Worm (Caenorhabditis elegans) whole organism, L4 larva: ENCODE results near the gene edg-1.

Source experiments
- F10B5.3 ChIP-seq: sonication (generic microtip); optimal IDR thresholded peaks from 2 replicates; lab custom pipeline; 2016; ENCODE audit warnings: mild to moderate bottlenecking, missing genetic modification characterization, missing compliant biosample characterization
- F26F4.8 ChIP-seq: fragments of 200-800 bp; sonication (Bioruptor generic); conservative IDR thresholded peaks from 2 replicates; pipeline ENCODE4 v1.3.6; 2022; ENCODE audit warnings: missing genetic modification characterization, missing compliant biosample characterization
- R02D3.7 ChIP-seq: fragments of 150-350 bp; sonication (generic microtip); optimal IDR thresholded peaks from 3 replicates; lab custom pipeline; 2014; ENCODE audit warnings: missing biosample characterization, missing genetic modification characterization
- T26A8.4 ChIP-seq: fragments of 200-800 bp; sonication (Bioruptor generic); IDR thresholded peaks from 2 replicates; pipeline ENCODE4 v1.3.6; 2022; ENCODE audit warnings: missing genetic modification characterization, missing compliant biosample characterization
- Y5F2A.4 ChIP-seq: fragments of 200-800 bp; sonication (Bioruptor generic); optimal IDR thresholded peaks from 2 replicates; lab custom pipeline; 2018; ENCODE audit warnings: mild to moderate bottlenecking, missing genetic modification characterization, missing compliant biosample characterization
- aha-1 ChIP-seq: fragments of 150-350 bp; peaks from one replicate; lab custom pipeline; 2014; ENCODE audit warnings: missing biosample characterization, missing genetic modification characterization
- ama-1 ChIP-seq: fragments of 150-350 bp; optimal IDR thresholded peaks from 2 replicates; lab custom pipeline; 2014; ENCODE audit warnings: inconsistent platforms, mixed read lengths
- arid-1 ChIP-seq: fragments of 200-800 bp; sonication (Bioruptor generic); conservative IDR thresholded peaks from 2 replicates; pipeline ENCODE4 v1.3.6; 2022; ENCODE audit warnings: missing genetic modification reagents, missing genetic modification characterization, missing compliant biosample characterization
- attf-4 ChIP-seq: sonication (generic microtip); optimal IDR thresholded peaks from 3 replicates; lab custom pipeline; 2017; ENCODE audit warnings: missing biosample characterization, missing genetic modification characterization
- ceh-32 ChIP-seq: sonication (generic microtip); optimal IDR thresholded peaks from 2 replicates; lab custom pipeline; 2016; ENCODE audit warnings: mild to moderate bottlenecking, missing genetic modification characterization, missing compliant biosample characterization; ENCODE audit not compliant: poor library complexity
- ceh-44 ChIP-seq: fragments of 200-800 bp; sonication (Bioruptor generic); IDR thresholded peaks from 2 replicates; pipeline ENCODE4 v1.3.6; 2022; ENCODE audit warnings: missing genetic modification reagents, missing genetic modification characterization, missing compliant biosample characterization
- ces-1 ChIP-seq: fragments of 150-350 bp; sonication (generic microtip); optimal IDR thresholded peaks from 4 replicates; lab custom pipeline; 2014; ENCODE audit warnings: missing biosample characterization, missing genetic modification reagents, missing genetic modification characterization
- cey-2 ChIP-seq: sonication (generic microtip); optimal IDR thresholded peaks from 3 replicates; lab custom pipeline; 2017; ENCODE audit warnings: missing genetic modification characterization, mild to moderate bottlenecking, missing compliant biosample characterization, antibody characterized with exemption, borderline replicate concordance; ENCODE audit not compliant: insufficient read depth
- dmd-6 ChIP-seq: fragments of 200-800 bp; sonication (Bioruptor generic); IDR thresholded peaks from 2 replicates; pipeline ENCODE4 v1.3.6; 2022; ENCODE audit warnings: missing genetic modification reagents, missing genetic modification characterization, missing compliant biosample characterization
- dmd-9 ChIP-seq: fragments of 200-800 bp; sonication (Bioruptor generic); IDR thresholded peaks from 2 replicates; pipeline ENCODE4 v1.3.6; 2022; ENCODE audit warnings: missing genetic modification reagents, missing genetic modification characterization, missing compliant biosample characterization
- egl-43 ChIP-seq: fragments of 200-800 bp; sonication (Bioruptor generic); IDR thresholded peaks from 2 replicates; pipeline ENCODE4 v1.3.6; 2022; ENCODE audit warnings: missing genetic modification reagents, missing genetic modification characterization, missing compliant biosample characterization
- fos-1 ChIP-seq: fragments of 150-350 bp; optimal IDR thresholded peaks from 2 replicates; lab custom pipeline; 2014; ENCODE audit warnings: missing biosample characterization, missing genetic modification characterization
- hif-1 ChIP-seq, 2 experiments: sonication (generic microtip); optimal IDR thresholded peaks; 2 replicates each; lab custom pipeline; 2016 to 2017; ENCODE audit warnings: missing compliant biosample characterization in 2 of 2, missing genetic modification characterization in 2 of 2, missing genetic modification reagents in 2 of 2, missing genotype in 2 of 2, mild to moderate bottlenecking in 1 of 2
- jun-1 ChIP-seq: fragments of 150-350 bp; optimal IDR thresholded peaks from 2 replicates; lab custom pipeline; 2014; ENCODE audit warnings: missing biosample characterization, missing genetic modification reagents, missing genetic modification characterization
- lim-7 ChIP-seq: fragments of 200-800 bp; sonication (Bioruptor generic); IDR thresholded peaks from 2 replicates; pipeline ENCODE4 v1.3.6; 2022; ENCODE audit warnings: missing genetic modification characterization, missing compliant biosample characterization
- lin-13 ChIP-seq: fragments of 150-350 bp; optimal IDR thresholded peaks from 2 replicates; lab custom pipeline; 2014; ENCODE audit warnings: missing biosample characterization, missing genetic modification reagents, missing genetic modification characterization
- lsy-2 ChIP-seq, 2 experiments: fragments of 150-350 bp in 1 of 2; sonication (generic microtip) in 1 of 2; optimal IDR thresholded peaks; 2 replicates each; lab custom pipeline; 2014 to 2017; ENCODE audit warnings: missing biosample characterization in 2 of 2, missing genetic modification characterization in 2 of 2
- madf-5 ChIP-seq, 2 experiments: fragments of 200-800 bp; sonication (Bioruptor generic); IDR thresholded peaks; 2 replicates each; pipeline ENCODE4 v1.3.6; 2022; ENCODE audit warnings: missing compliant biosample characterization in 2 of 2, missing genetic modification characterization in 2 of 2
- mdl-1 ChIP-seq, 2 experiments: fragments of 150-350 bp in 1 of 2; sonication (generic microtip) in 1 of 2; optimal IDR thresholded peaks; 2 replicates each; lab custom pipeline; 2014 to 2017; ENCODE audit warnings: missing biosample characterization in 2 of 2, missing genetic modification characterization in 2 of 2
- mep-1 ChIP-seq: fragments of 150-350 bp; sonication (generic microtip); optimal IDR thresholded peaks from 3 replicates; lab custom pipeline; 2014; ENCODE audit warnings: missing biosample characterization, missing genetic modification characterization
- mes-2 ChIP-seq: sonication (generic microtip); optimal IDR thresholded peaks from 2 replicates; lab custom pipeline; 2016; ENCODE audit warnings: missing genotype, mild to moderate bottlenecking, missing genetic modification characterization, missing compliant biosample characterization; ENCODE audit not compliant: poor library complexity, severe bottlenecking
- mxl-2 ChIP-seq: fragments of 200-800 bp; sonication (Bioruptor generic); conservative IDR thresholded peaks from 2 replicates; pipeline ENCODE4 v1.3.6; 2022; ENCODE audit warnings: missing genetic modification reagents, missing genetic modification characterization, missing compliant biosample characterization
- mxl-3 ChIP-seq: fragments of 200-800 bp; sonication (Bioruptor generic); optimal IDR thresholded peaks from 2 replicates; lab custom pipeline; 2018; ENCODE audit warnings: mild to moderate bottlenecking, missing genetic modification characterization, missing compliant biosample characterization
- nhr-10 ChIP-seq: fragments of 150-350 bp; optimal IDR thresholded peaks from 2 replicates; lab custom pipeline; 2014; ENCODE audit warnings: missing biosample characterization, missing genetic modification characterization
- nhr-11 ChIP-seq: fragments of 150-350 bp; optimal IDR thresholded peaks from 2 replicates; lab custom pipeline; 2014; ENCODE audit warnings: missing biosample characterization, missing genetic modification characterization
- nhr-42 ChIP-seq: fragments of 200-800 bp; sonication (Bioruptor generic); IDR thresholded peaks from 2 replicates; pipeline ENCODE4 v1.3.6; 2022; ENCODE audit warnings: missing genetic modification characterization, missing compliant biosample characterization
- nhr-6 ChIP-seq: fragments of 150-350 bp; optimal IDR thresholded peaks from 2 replicates; lab custom pipeline; 2014; ENCODE audit warnings: missing biosample characterization, missing genetic modification characterization
- nhr-76 ChIP-seq: fragments of 150-350 bp; optimal IDR thresholded peaks from 2 replicates; lab custom pipeline; 2014; ENCODE audit warnings: missing biosample characterization, missing genetic modification characterization
- pha-4 ChIP-seq, 2 experiments: fragments of 150-350 bp in 1 of 2; fragments of 200-800 bp in 1 of 2; sonication (Bioruptor generic) in 1 of 2; IDR thresholded peaks in 1 of 2; optimal IDR thresholded peaks in 1 of 2; 2 replicates each; pipeline versions ENCODE4 v1.3.6 to Lab custom; 2014 to 2022; ENCODE audit warnings: missing genetic modification characterization in 2 of 2, missing genetic modification reagents in 2 of 2, missing biosample characterization in 1 of 2, missing compliant biosample characterization in 1 of 2
- php-3 ChIP-seq: fragments of 200-800 bp; sonication (Bioruptor generic); IDR thresholded peaks from 2 replicates; pipeline ENCODE4 v1.3.6; 2022; ENCODE audit warnings: missing genetic modification reagents, missing genetic modification characterization, missing compliant biosample characterization
- pqm-1 ChIP-seq: sonication (generic microtip); optimal IDR thresholded peaks from 2 replicates; lab custom pipeline; 2017; ENCODE audit warnings: missing biosample characterization, missing genetic modification characterization
- skn-1 ChIP-seq: fragments of 150-350 bp; optimal IDR thresholded peaks from 2 replicates; lab custom pipeline; 2014; ENCODE audit warnings: missing biosample characterization, missing genetic modification characterization
- spr-1 ChIP-seq: sonication (generic microtip); optimal IDR thresholded peaks from 2 replicates; lab custom pipeline; 2016; ENCODE audit warnings: mild to moderate bottlenecking, missing genetic modification characterization, missing compliant biosample characterization
- spr-3 ChIP-seq: fragments of 200-800 bp; sonication (Bioruptor generic); optimal IDR thresholded peaks from 2 replicates; lab custom pipeline; 2018; ENCODE audit warnings: mild to moderate bottlenecking, missing genetic modification characterization, missing compliant biosample characterization
- tra-1 ChIP-seq: fragments of 200-800 bp; sonication (Bioruptor generic); IDR thresholded peaks from 2 replicates; pipeline ENCODE4 v1.3.6; 2022; ENCODE audit warnings: missing genetic modification reagents, missing genetic modification characterization, missing compliant biosample characterization
- unc-130 ChIP-seq: sonication (generic microtip); optimal IDR thresholded peaks from 2 replicates; lab custom pipeline; 2016; ENCODE audit warnings: missing genetic modification reagents, missing genetic modification characterization, missing compliant biosample characterization
- unc-39 ChIP-seq: sonication (generic microtip); optimal IDR thresholded peaks from 2 replicates; lab custom pipeline; 2017; ENCODE audit warnings: missing biosample characterization, missing genetic modification characterization
- unc-62 ChIP-seq, 3 experiments: fragments of 150-350 bp in 1 of 3; sonication (generic microtip); optimal IDR thresholded peaks in 2 of 3; peaks in 1 of 3; 1 replicate in 1 of 3; 2 replicates in 2 of 3; lab custom pipeline; 2014 to 2017; ENCODE audit warnings: missing biosample characterization in 3 of 3, missing genetic modification characterization in 3 of 3, missing genetic modification reagents in 3 of 3, missing genotype in 1 of 3
- vab-7 ChIP-seq: fragments of 200-800 bp; sonication (Bioruptor generic); IDR thresholded peaks from 2 replicates; pipeline ENCODE4 v1.3.6; 2022; ENCODE audit warnings: missing genetic modification reagents, missing genetic modification characterization, missing compliant biosample characterization
- zfp-2 ChIP-seq: sonication (generic microtip); optimal IDR thresholded peaks from 2 replicates; lab custom pipeline; 2016; ENCODE audit warnings: mild to moderate bottlenecking, missing genetic modification characterization, missing compliant biosample characterization
- zip-2 ChIP-seq: fragments of 150-350 bp; optimal IDR thresholded peaks from 2 replicates; lab custom pipeline; 2014; ENCODE audit warnings: missing biosample characterization, missing genetic modification characterization

edg-1 gene

DNA sequence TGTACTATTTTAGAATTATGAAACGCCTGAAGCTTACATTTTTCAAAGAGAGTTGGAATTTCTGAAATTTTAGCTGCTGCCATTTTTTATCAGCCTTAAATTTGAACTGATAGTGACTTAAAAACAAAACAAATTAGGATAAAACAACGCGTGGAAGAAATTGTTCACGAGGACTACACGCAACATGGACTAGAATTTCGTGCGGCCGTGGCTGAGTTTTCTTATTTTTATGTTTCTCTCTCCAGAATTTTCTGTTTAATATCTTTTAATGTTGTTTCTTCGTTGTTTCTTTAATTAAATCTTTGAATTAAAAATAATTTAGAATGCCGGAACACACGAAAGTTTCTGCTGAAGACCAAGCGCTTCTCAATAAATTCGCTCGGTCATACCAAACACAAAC lies 5.7 kb upstream of the edg-1 start, which contains the start of the genes B0035.3, B0035.22 and pfd-4 (continued):
- TF ChIP-seq dmd-9 (GFP tag; lab: Robert Waterston, UW) (no peak), egl-43 (no peak), mes-2 (peak; percentile 97), spr-1 (tag; lab: Kevin White, UChicago) (no peak), zip-2 (tag; lab: Kevin White, UChicago) (no peak), lsy-2 (tag; optimal IDR thresholded peaks at IDR 0.05; lab: Kevin White, UChicago) (peak in 1 of 2 experiments; percentile 80), dmd-6 (peak; percentile 23; the same call in 1 of the 2 replicates), attf-4 (tag; lab: Kevin White, UChicago) (no peak), ama-1 (lab: Kevin White, UChicago) (no peak), jun-1 (no peak), F26F4.8 (GFP tag; lab: Robert Waterston, UW) (no peak), nhr-42 (GFP tag; lab: Robert Waterston, UW) (no peak), unc-130 (GFP tag; lab: Kevin White, UChicago) (peak; percentile 74), aha-1 (tag; lab: Kevin White, UChicago) (no peak), cey-2 (tag; lab: Kevin White, UChicago) (no peak), unc-39 (tag; lab: Kevin White, UChicago) (no peak), ces-1 (GFP tag; lab: Kevin White, UChicago) (no peak), arid-1 (GFP tag; lab: Robert Waterston, UW) (no peak), nhr-11 (no peak), madf-5 (GFP tag; IDR thresholded peaks at IDR 0.05; lab: Robert Waterston, UW) (no peak), mdl-1 (tag; optimal IDR thresholded peaks at IDR 0.05; lab: Kevin White, UChicago) (no peak), nhr-76 (tag; lab: Kevin White, UChicago) (no peak), lin-13 (GFP tag; lab: Kevin White, UChicago) (no peak), hif-1 (tag; optimal IDR thresholded peaks at IDR 0.05; lab: Kevin White, UChicago) (peak in 1 of 2 experiments; percentile 72), F10B5.3 (tag; lab: Kevin White, UChicago) (no peak), nhr-6 (tag; lab: Kevin White, UChicago) (no peak), zfp-2 (tag; lab: Kevin White, UChicago) (no peak), mxl-3 (GFP tag; lab: Kevin White, UChicago) (no peak), spr-3 (GFP tag; lab: Kevin White, UChicago) (no peak), ceh-44 (GFP tag; lab: Robert Waterston, UW) (no peak), R02D3.7 (tag; lab: Kevin White, UChicago) (no peak), php-3 (GFP tag; lab: Robert Waterston, UW) (no peak), pha-4 (GFP tag; IDR thresholded peaks at IDR 0.05; lab: Robert Waterston, UW) (no peak), pha-4 (tag; optimal IDR thresholded peaks at IDR 0.05; lab: Kevin White, UChicago) (no peak), unc-62 (GFP tag; optimal IDR thresholded peaks at IDR 0.05 in 1 of 2; lab: Kevin White, UChicago) (no peak), unc-62 (tag; optimal IDR thresholded peaks at IDR 0.05; lab: Kevin White, UChicago) (no peak), T26A8.4 (GFP tag; lab: Robert Waterston, UW) (no peak), skn-1 (tag; lab: Kevin White, UChicago) (no peak), fos-1 (tag; lab: Kevin White, UChicago) (no peak), mxl-2 (no peak), tra-1 (GFP tag; lab: Robert Waterston, UW) (no peak), Y5F2A.4 (GFP tag; lab: Kevin White, UChicago) (no peak), mep-1 (tag; lab: Kevin White, UChicago) (peak; percentile 46), vab-7 (GFP tag; lab: Robert Waterston, UW) (no peak), pqm-1 (tag; lab: Kevin White, UChicago) (no peak), ceh-32 (tag; lab: Kevin White, UChicago) (no peak), lim-7 (GFP tag; lab: Robert Waterston, UW) (no peak), nhr-10 (no peak)
- TF ChIP-seq, all 104 proteins: peak for 12
